Worm (Caenorhabditis elegans) whole organism, L2 larva: ENCODE data around the gene Y41G9A.17.

Experiments used
- R02D3.7 ChIP-seq: fragments of 150-350 bp; optimal IDR thresholded peaks from 2 replicates; lab custom pipeline; 2014; ENCODE audit warnings: missing biosample characterization, missing genetic modification characterization
- aly-2 ChIP-seq: fragments of 150-350 bp; optimal IDR thresholded peaks from 2 replicates; lab custom pipeline; 2014; ENCODE audit warnings: missing biosample characterization, missing genetic modification characterization
- blmp-1 ChIP-seq: sonication (generic microtip); optimal IDR thresholded peaks from 2 replicates; lab custom pipeline; 2017; ENCODE audit warnings: missing genetic modification characterization, mild to moderate bottlenecking, missing compliant biosample characterization, antibody characterized with exemption, moderate library complexity; ENCODE audit not compliant: insufficient read depth
- ceh-82 ChIP-seq: fragments of 150-350 bp; optimal IDR thresholded peaks from 2 replicates; lab custom pipeline; 2014; ENCODE audit warnings: missing biosample characterization, missing genetic modification characterization
- mab-5 ChIP-seq: fragments of 150-350 bp; optimal IDR thresholded peaks from 2 replicates; lab custom pipeline; 2014; ENCODE audit warnings: missing biosample characterization, missing genetic modification characterization
- nhr-12 ChIP-seq: fragments of 150-350 bp; optimal IDR thresholded peaks from 2 replicates; lab custom pipeline; 2014; ENCODE audit warnings: missing biosample characterization, missing genetic modification characterization
- nhr-237 ChIP-seq: fragments of 150-350 bp; optimal IDR thresholded peaks from 2 replicates; lab custom pipeline; 2014; ENCODE audit warnings: missing biosample characterization, missing genetic modification characterization
- skn-1 ChIP-seq: sonication (generic microtip); optimal IDR thresholded peaks from 2 replicates; lab custom pipeline; 2017; ENCODE audit warnings: missing biosample characterization, missing genetic modification characterization
- unc-62 ChIP-seq: fragments of 150-350 bp; optimal IDR thresholded peaks from 2 replicates; lab custom pipeline; 2014; ENCODE audit warnings: missing biosample characterization, missing genetic modification reagents, missing genetic modification characterization
- ztf-4 ChIP-seq: fragments of 150-350 bp; optimal IDR thresholded peaks from 2 replicates; lab custom pipeline; 2014; ENCODE audit warnings: missing biosample characterization, missing genetic modification characterization

DNA sequence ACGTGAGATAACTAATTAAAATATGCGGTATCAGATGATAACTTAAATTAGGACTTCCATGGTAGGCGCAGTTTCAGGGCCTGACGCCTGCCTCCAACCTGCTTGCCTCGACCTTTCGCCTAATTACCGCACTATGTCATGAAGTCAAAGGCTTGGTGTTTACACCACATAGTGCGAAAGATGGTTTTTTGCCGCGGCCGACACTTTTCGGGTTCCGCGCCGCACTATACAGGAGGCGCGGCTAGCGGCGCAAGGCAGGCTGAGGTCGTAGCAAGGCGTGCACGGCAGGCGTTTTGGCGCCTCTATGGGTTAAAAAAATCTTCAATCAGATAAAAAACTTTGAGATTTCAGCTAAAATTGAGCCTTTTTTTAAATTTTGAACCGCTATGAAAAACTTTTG lies 38.8 kb downstream of the Y41G9A.17 start:
- no peak for TF ChIP-seq nhr-12
- no peak for TF ChIP-seq aly-2 (tag; lab: Kevin White, UChicago)
- no peak for TF ChIP-seq ztf-4 (tag; lab: Kevin White, UChicago)
- TF ChIP-seq R02D3.7 (tag; lab: Kevin White, UChicago), result no peak
- TF ChIP-seq ceh-82, result no peak
- TF ChIP-seq nhr-237 (tag; lab: Kevin White, UChicago), result no peak
- no peak for TF ChIP-seq unc-62 (GFP tag; lab: Kevin White, UChicago)
- TF ChIP-seq mab-5 (tag; lab: Kevin White, UChicago), result no peak
- TF ChIP-seq blmp-1 (tag; lab: Kevin White, UChicago), result no peak
- no peak for TF ChIP-seq skn-1 (tag; lab: Kevin White, UChicago)
